Fruit fly (Drosophila melanogaster): ENCODE results near the gene CG43924.
"Not testable (repeated sequence)": the region's sequence is repeated elsewhere in the genome, so short reads cannot be mapped to it uniquely, and the experiment has no call there.

- TF ChIP-seq p53 (GFP tag; optimal IDR thresholded peaks at IDR 0.05); D (optimal IDR thresholded peaks at IDR 0.05); D (GFP tag; optimal IDR thresholded peaks at IDR 0.05); CG18476 (GFP tag; optimal IDR thresholded peaks at IDR 0.05): not testable (repeated sequence)
Observed at dm6 chr2L:15710999-15711398, at the start of gene CG43924.

Measured in whole organism, embryonic.